Worm (Caenorhabditis elegans) whole organism, L3 larva: ENCODE data around the gene C49A9.2.
A peak's percentile ranks its signal among the peaks of the same experiment; 100 is the strongest.

Source experiments
- R02D3.7 ChIP-seq: fragments of 150-350 bp; optimal IDR thresholded peaks from 2 replicates; lab custom pipeline; 2014; ENCODE audit warnings: missing biosample characterization, missing genetic modification characterization
- ZK546.5 ChIP-seq: sonication (generic microtip); optimal IDR thresholded peaks from 2 replicates; lab custom pipeline; 2017; ENCODE audit warnings: missing biosample characterization, missing genetic modification characterization
- aly-2 ChIP-seq: fragments of 150-350 bp; optimal IDR thresholded peaks from 2 replicates; lab custom pipeline; 2014; ENCODE audit warnings: missing biosample characterization, missing genetic modification characterization
- ama-1 ChIP-seq: fragments of 150-350 bp; optimal IDR thresholded peaks from 2 replicates; lab custom pipeline; 2018
- ceh-16 ChIP-seq: sonication (generic microtip); optimal IDR thresholded peaks from 2 replicates; lab custom pipeline; 2017; ENCODE audit warnings: missing biosample characterization, missing genetic modification characterization
- ceh-28 ChIP-seq: fragments of 150-350 bp; optimal IDR thresholded peaks from 2 replicates; lab custom pipeline; 2014; ENCODE audit warnings: missing biosample characterization, missing genetic modification reagents, missing genetic modification characterization
- ceh-82 ChIP-seq: fragments of 150-350 bp; optimal IDR thresholded peaks from 2 replicates; lab custom pipeline; 2014; ENCODE audit warnings: missing biosample characterization, missing genetic modification characterization
- ceh-9 ChIP-seq: sonication (generic microtip); optimal IDR thresholded peaks from 2 replicates; lab custom pipeline; 2018; ENCODE audit warnings: missing biosample characterization, missing genetic modification characterization
- daf-12 ChIP-seq: fragments of 150-350 bp; optimal IDR thresholded peaks from 2 replicates; lab custom pipeline; 2014; ENCODE audit warnings: missing biosample characterization, missing genetic modification reagents, missing genetic modification characterization
- egl-27 ChIP-seq: sonication (generic microtip); optimal IDR thresholded peaks from 4 replicates; lab custom pipeline; 2017; ENCODE audit warnings: missing biosample characterization, missing genetic modification reagents, missing genetic modification characterization
- egl-5 ChIP-seq: fragments of 150-350 bp; optimal IDR thresholded peaks from 2 replicates; lab custom pipeline; 2017; ENCODE audit warnings: missing biosample characterization, missing genetic modification reagents, missing genetic modification characterization, inconsistent platforms
- elt-1 ChIP-seq: fragments of 150-350 bp; optimal IDR thresholded peaks from 2 replicates; lab custom pipeline; 2014; ENCODE audit warnings: missing biosample characterization, missing genetic modification characterization
- elt-2 ChIP-seq: sonication (generic microtip); optimal IDR thresholded peaks from 2 replicates; lab custom pipeline; 2016; ENCODE audit warnings: missing genetic modification reagents, mild to moderate bottlenecking, missing genetic modification characterization, missing compliant biosample characterization
- elt-3 ChIP-seq, 3 experiments: fragments of 150-350 bp in 1 of 3; sonication (generic microtip) in 2 of 3; optimal IDR thresholded peaks; 2 replicates in 2 of 3; 4 replicates in 1 of 3; lab custom pipeline; 2014 to 2017; ENCODE audit warnings: missing biosample characterization in 3 of 3, missing genetic modification characterization in 3 of 3
- eor-1 ChIP-seq, 2 experiments: fragments of 150-350 bp; optimal IDR thresholded peaks; 2 replicates each; lab custom pipeline; 2014 to 2018; ENCODE audit warnings: missing biosample characterization in 2 of 2, missing genetic modification characterization in 2 of 2
- fkh-10 ChIP-seq: sonication (generic microtip); optimal IDR thresholded peaks from 2 replicates; lab custom pipeline; 2017; ENCODE audit warnings: missing biosample characterization, missing genetic modification reagents, missing genetic modification characterization
- fkh-2 ChIP-seq: fragments of 150-350 bp; optimal IDR thresholded peaks from 2 replicates; lab custom pipeline; 2014; ENCODE audit warnings: missing biosample characterization, missing genetic modification reagents, missing genetic modification characterization
- fos-1 ChIP-seq: fragments of 150-350 bp; optimal IDR thresholded peaks from 2 replicates; lab custom pipeline; 2014; ENCODE audit warnings: missing biosample characterization, missing genetic modification characterization
- hmg-11 ChIP-seq: sonication (generic microtip); optimal IDR thresholded peaks from 2 replicates; lab custom pipeline; 2016; ENCODE audit warnings: missing genetic modification characterization, missing compliant biosample characterization
- jun-1 ChIP-seq: fragments of 150-350 bp; optimal IDR thresholded peaks from 2 replicates; lab custom pipeline; 2014; ENCODE audit warnings: missing biosample characterization, missing genetic modification reagents, missing genetic modification characterization
- lin-15B ChIP-seq: fragments of 150-350 bp; optimal IDR thresholded peaks from 2 replicates; lab custom pipeline; 2014; ENCODE audit warnings: missing biosample characterization, missing genetic modification characterization
- lin-39 ChIP-seq: fragments of 150-350 bp; optimal IDR thresholded peaks from 2 replicates; lab custom pipeline; 2018; ENCODE audit warnings: missing biosample characterization, missing genetic modification reagents, missing genetic modification characterization
- lsy-12 ChIP-seq: sonication (generic microtip); optimal IDR thresholded peaks from 2 replicates; lab custom pipeline; 2016; ENCODE audit warnings: mild to moderate bottlenecking, missing genetic modification characterization, missing compliant biosample characterization
- mdl-1 ChIP-seq: fragments of 150-350 bp; optimal IDR thresholded peaks from 2 replicates; lab custom pipeline; 2014; ENCODE audit warnings: missing biosample characterization, missing genetic modification characterization
- mml-1 ChIP-seq: fragments of 150-350 bp; sonication (generic microtip); optimal IDR thresholded peaks from 3 replicates; lab custom pipeline; 2014; ENCODE audit warnings: missing biosample characterization, missing genetic modification characterization
- nfya-1 ChIP-seq: sonication (generic microtip); optimal IDR thresholded peaks from 2 replicates; lab custom pipeline; 2017; ENCODE audit warnings: missing genetic modification characterization, mild to moderate bottlenecking, missing compliant biosample characterization, antibody characterized with exemption, moderate library complexity; ENCODE audit not compliant: insufficient read depth
- nhr-11 ChIP-seq: fragments of 150-350 bp; optimal IDR thresholded peaks from 2 replicates; lab custom pipeline; 2014; ENCODE audit warnings: missing biosample characterization, missing genetic modification characterization
- nhr-12 ChIP-seq: fragments of 150-350 bp; optimal IDR thresholded peaks from 2 replicates; lab custom pipeline; 2014; ENCODE audit warnings: missing biosample characterization, missing genetic modification characterization
- nhr-23 ChIP-seq: fragments of 150-350 bp; optimal IDR thresholded peaks from 2 replicates; lab custom pipeline; 2014; ENCODE audit warnings: missing biosample characterization, missing genetic modification reagents, missing genetic modification characterization
- nhr-237 ChIP-seq: fragments of 150-350 bp; optimal IDR thresholded peaks from 2 replicates; lab custom pipeline; 2014; ENCODE audit warnings: missing biosample characterization, missing genetic modification characterization
- nhr-25 ChIP-seq: sonication (generic microtip); optimal IDR thresholded peaks from 2 replicates; lab custom pipeline; 2017; ENCODE audit warnings: missing biosample characterization, missing genetic modification characterization
- nhr-28 ChIP-seq: fragments of 150-350 bp; optimal IDR thresholded peaks from 2 replicates; lab custom pipeline; 2014; ENCODE audit warnings: missing biosample characterization, missing genetic modification characterization
- nhr-43 ChIP-seq: sonication (generic microtip); optimal IDR thresholded peaks from 2 replicates; lab custom pipeline; 2016; ENCODE audit warnings: mild to moderate bottlenecking, missing genetic modification characterization, missing compliant biosample characterization; ENCODE audit not compliant: poor library complexity, severe bottlenecking
- nhr-67 ChIP-seq: fragments of 150-350 bp; optimal IDR thresholded peaks from 2 replicates; lab custom pipeline; 2014; ENCODE audit warnings: missing biosample characterization, missing genetic modification characterization
- nhr-76 ChIP-seq: fragments of 150-350 bp; sonication (generic microtip); optimal IDR thresholded peaks from 5 replicates; lab custom pipeline; 2014; ENCODE audit warnings: missing biosample characterization, missing genetic modification characterization
- pha-4 ChIP-seq: fragments of 150-350 bp; optimal IDR thresholded peaks from 2 replicates; lab custom pipeline; 2014; ENCODE audit warnings: missing biosample characterization, missing genetic modification reagents, missing genetic modification characterization
- pqm-1 ChIP-seq: fragments of 150-350 bp; optimal IDR thresholded peaks from 2 replicates; lab custom pipeline; 2017; ENCODE audit warnings: missing biosample characterization, missing genetic modification characterization, inconsistent platforms
- sea-2 ChIP-seq: fragments of 150-350 bp; sonication (generic microtip); optimal IDR thresholded peaks from 4 replicates; lab custom pipeline; 2014; ENCODE audit warnings: missing biosample characterization, missing genetic modification reagents, missing genetic modification characterization
- skn-1 ChIP-seq: fragments of 150-350 bp; optimal IDR thresholded peaks from 2 replicates; lab custom pipeline; 2014; ENCODE audit warnings: missing biosample characterization, missing genetic modification characterization
- snpc-4 ChIP-seq: fragments of 150-350 bp; optimal IDR thresholded peaks from 2 replicates; lab custom pipeline; 2014; ENCODE audit warnings: missing biosample characterization, missing genetic modification characterization
- tbx-2 ChIP-seq: sonication (generic microtip); optimal IDR thresholded peaks from 2 replicates; lab custom pipeline; 2016; ENCODE audit warnings: mild to moderate bottlenecking, missing genetic modification characterization, missing compliant biosample characterization
- unc-39 ChIP-seq: sonication (generic microtip); optimal IDR thresholded peaks from 4 replicates; lab custom pipeline; 2017; ENCODE audit warnings: missing biosample characterization, missing genetic modification characterization
- unc-62 ChIP-seq: fragments of 150-350 bp; sonication (generic microtip); optimal IDR thresholded peaks from 4 replicates; lab custom pipeline; 2014; ENCODE audit warnings: missing biosample characterization, missing genetic modification reagents, missing genetic modification characterization
- zag-1 ChIP-seq: fragments of 150-350 bp; optimal IDR thresholded peaks from 2 replicates; lab custom pipeline; 2014; ENCODE audit warnings: missing biosample characterization, missing genetic modification characterization
- ztf-11 ChIP-seq: fragments of 150-350 bp; optimal IDR thresholded peaks from 2 replicates; lab custom pipeline; 2014; ENCODE audit warnings: missing biosample characterization, missing genetic modification characterization
- ztf-4 ChIP-seq: fragments of 150-350 bp; optimal IDR thresholded peaks from 2 replicates; lab custom pipeline; 2014; ENCODE audit warnings: missing biosample characterization, missing genetic modification characterization

The C49A9.2 gene

DNA sequence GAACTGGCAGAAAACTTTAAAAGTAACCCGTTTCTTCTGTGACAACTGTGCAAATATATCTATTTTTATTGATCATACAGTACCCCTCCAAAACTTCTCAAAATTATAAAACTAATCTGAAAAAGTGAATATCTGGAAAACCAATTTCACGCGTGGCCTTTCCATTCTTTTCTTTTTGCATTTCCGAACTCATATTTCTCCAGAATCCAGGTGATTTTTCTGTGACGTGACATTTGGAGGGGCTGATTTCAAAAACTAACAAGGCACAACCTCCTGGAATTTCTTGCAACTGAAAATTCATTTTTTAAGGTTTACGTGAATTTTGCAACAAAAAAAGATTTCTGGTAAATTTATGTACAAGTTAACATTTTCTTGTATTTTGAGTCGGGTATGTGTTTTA, 25.0 kb upstream of the C49A9.2 start:
- TF ChIP-seq nfya-1 (tag; lab: Kevin White, UChicago) (no peak), nhr-25 (tag; lab: Kevin White, UChicago) (no peak), lsy-12 (tag; lab: Kevin White, UChicago) (no peak), lin-39 (tag; lab: Kevin White, UChicago) (no peak), elt-3 (tag; optimal IDR thresholded peaks at IDR 0.05; lab: Kevin White, UChicago) (no peak), fos-1 (tag; lab: Kevin White, UChicago) (no peak), ztf-11 (tag; lab: Kevin White, UChicago) (no peak), nhr-237 (tag; lab: Kevin White, UChicago) (no peak), fkh-10 (GFP tag; lab: Kevin White, UChicago) (no peak), ceh-28 (no peak), ceh-16 (tag; lab: Kevin White, UChicago) (no peak), nhr-67 (tag; lab: Kevin White, UChicago) (no peak), nhr-28 (tag; lab: Kevin White, UChicago) (no peak)

DNA sequence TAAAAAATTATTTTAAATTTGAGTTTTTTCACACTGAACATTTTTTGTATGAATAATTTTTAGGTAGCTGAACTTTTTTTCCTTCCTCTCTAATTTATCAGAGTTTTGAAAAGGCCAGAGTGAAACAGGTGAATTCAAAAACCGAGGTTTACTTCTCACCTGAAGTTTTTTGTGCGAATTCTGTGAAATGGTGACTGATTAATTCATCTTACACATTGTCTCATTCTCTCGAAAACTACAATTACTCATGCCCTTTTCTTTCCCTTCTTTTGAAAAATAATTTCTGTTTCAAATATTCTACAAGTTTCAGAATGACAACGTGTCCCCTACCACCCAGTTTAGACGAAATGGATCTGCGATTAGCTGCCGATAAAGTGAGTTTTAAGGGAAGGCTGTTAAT, 23.5 kb upstream of the C49A9.2 start, which contains the start of gene tkr-2:
TSS of gene tkr-2 (plus strand) at position 301 of the 400 bp plus-strand sequence.
- TF ChIP-seq egl-5 (tag; lab: Kevin White, UChicago) (no peak), ztf-4 (no peak), mdl-1 (tag; lab: Kevin White, UChicago) (no peak), jun-1 (tag; lab: Kevin White, UChicago) (no peak), sea-2 (GFP tag; lab: Kevin White, UChicago) (no peak), pqm-1 (tag; lab: Kevin White, UChicago) (no peak), ceh-9 (tag; lab: Kevin White, UChicago) (no peak)

DNA sequence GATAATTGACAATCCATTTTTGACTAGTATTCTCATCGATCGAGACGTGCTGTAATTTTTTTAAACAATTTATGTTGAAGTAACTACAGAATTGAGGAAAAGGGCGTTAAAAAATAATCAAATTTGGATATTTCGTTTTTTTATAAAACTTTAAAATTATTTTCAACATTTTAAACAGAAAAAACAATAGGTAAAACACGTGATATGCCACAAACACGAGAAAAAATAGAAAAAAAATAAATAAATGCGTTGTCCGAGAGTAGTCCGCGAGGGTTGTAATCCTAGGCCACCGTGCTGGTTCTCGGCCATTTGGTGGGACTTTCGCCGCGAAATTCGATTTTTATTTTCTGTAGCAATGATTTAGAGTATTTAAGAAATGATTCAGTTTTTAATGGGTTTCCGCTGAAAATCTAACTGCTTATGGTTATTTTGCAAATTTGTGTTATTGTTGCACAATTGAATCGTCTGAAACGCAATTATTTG, 18.9 kb upstream of the C49A9.2 start, which contains the start of gene C49A9.10:
TSS of gene C49A9.10 (minus strand) at position 51 of the 483 bp plus-strand sequence.
- TF ChIP-seq lin-15B (tag; lab: Kevin White, UChicago) = peak; percentile 85
- TF ChIP-seq fkh-2 (tag; lab: Kevin White, UChicago) = no peak
- no peak for TF ChIP-seq aly-2 (tag; lab: Kevin White, UChicago)
- peak; percentile 89 for TF ChIP-seq hmg-11 (tag; lab: Kevin White, UChicago)
- TF ChIP-seq nhr-28 (tag; lab: Kevin White, UChicago) = no peak
- peak; percentile 36 for TF ChIP-seq tbx-2 (tag; lab: Kevin White, UChicago)
- no peak for TF ChIP-seq ceh-9 (tag; lab: Kevin White, UChicago)
- no peak for TF ChIP-seq mdl-1 (tag; lab: Kevin White, UChicago)
- TF ChIP-seq daf-12 (tag; lab: Kevin White, UChicago) = no peak
- peak; percentile 68 for TF ChIP-seq lsy-12 (tag; lab: Kevin White, UChicago)
- no peak for TF ChIP-seq elt-3 (tag; optimal IDR thresholded peaks at IDR 0.05; lab: Kevin White, UChicago)
- peak; percentile 58 for TF ChIP-seq ceh-28
- TF ChIP-seq nhr-12 (tag; lab: Kevin White, UChicago) = no peak
- TF ChIP-seq R02D3.7 (tag; lab: Kevin White, UChicago) = no peak
- TF ChIP-seq nhr-237 (tag; lab: Kevin White, UChicago) = no peak
- TF ChIP-seq nhr-43 (tag; lab: Kevin White, UChicago) = peak; percentile 97
- TF ChIP-seq egl-27 (tag; lab: Kevin White, UChicago) = no peak
- peak; percentile 35 for TF ChIP-seq ceh-82 (tag; lab: Kevin White, UChicago)
- no peak for TF ChIP-seq nhr-76 (tag; lab: Kevin White, UChicago)
- TF ChIP-seq unc-62 (GFP tag; lab: Kevin White, UChicago) = no peak
- TF ChIP-seq ceh-16 (tag; lab: Kevin White, UChicago) = no peak
- no peak for TF ChIP-seq eor-1 (tag; optimal IDR thresholded peaks at IDR 0.05; lab: Kevin White, UChicago)
- TF ChIP-seq fos-1 (tag; lab: Kevin White, UChicago) = no peak
- no peak for TF ChIP-seq elt-1 (tag; lab: Kevin White, UChicago)
- no peak for TF ChIP-seq ztf-11 (tag; lab: Kevin White, UChicago)
- TF ChIP-seq ZK546.5 = no peak
- no peak for TF ChIP-seq nhr-67 (tag; lab: Kevin White, UChicago)
- TF ChIP-seq elt-2 (tag; lab: Kevin White, UChicago) = peak; percentile 42
- no peak for TF ChIP-seq nhr-11 (tag; lab: Kevin White, UChicago)
- TF ChIP-seq snpc-4 (tag; lab: Kevin White, UChicago) = peak; percentile 80
- no peak for TF ChIP-seq zag-1 (tag; lab: Kevin White, UChicago)
- no peak for TF ChIP-seq jun-1 (tag; lab: Kevin White, UChicago)
- peak; percentile 93 for TF ChIP-seq pha-4
- no peak for TF ChIP-seq sea-2 (GFP tag; lab: Kevin White, UChicago)
- no peak for TF ChIP-seq unc-39
- peak; percentile 26 for TF ChIP-seq nhr-25 (tag; lab: Kevin White, UChicago)
- peak; percentile 42 for TF ChIP-seq fkh-10 (GFP tag; lab: Kevin White, UChicago)
- no peak for TF ChIP-seq mml-1 (tag; lab: Kevin White, UChicago)
- TF ChIP-seq skn-1 (tag; lab: Kevin White, UChicago) = peak; percentile 28
- TF ChIP-seq nfya-1 (tag; lab: Kevin White, UChicago) = peak; percentile 76
- no peak for TF ChIP-seq ztf-4
- peak; percentile 54 for TF ChIP-seq pqm-1 (tag; lab: Kevin White, UChicago)
- peak; percentile 68 for TF ChIP-seq lin-39 (tag; lab: Kevin White, UChicago)
- no peak for TF ChIP-seq nhr-23 (tag; lab: Kevin White, UChicago)
- TF ChIP-seq ama-1 (lab: Kevin White, UChicago) = no peak
- TF ChIP-seq egl-5 (tag; lab: Kevin White, UChicago) = peak; percentile 13
